Worm (Caenorhabditis elegans) whole organism, early embryonic: Measurements from ENCODE around the gene C16D9.3.

ENCODE experiments used
- B0310.2 ChIP-seq: sonication (generic microtip); optimal IDR thresholded peaks from 2 replicates; lab custom pipeline; 2016; ENCODE audit warnings: mild to moderate bottlenecking, missing genetic modification characterization, missing compliant biosample characterization
- F13C5.2 ChIP-seq: sonication (generic microtip); optimal IDR thresholded peaks from 2 replicates; lab custom pipeline; 2017; ENCODE audit warnings: mild to moderate bottlenecking, missing genetic modification characterization, inconsistent platforms, missing compliant biosample characterization
- ama-1 ChIP-seq: fragments of 150-350 bp; optimal IDR thresholded peaks from 2 replicates; lab custom pipeline; 2014
- ceh-13 ChIP-seq: fragments of 200-800 bp; sonication (Bioruptor generic); optimal IDR thresholded peaks from 2 replicates; lab custom pipeline; 2018; ENCODE audit warnings: mild to moderate bottlenecking, missing genetic modification characterization, missing compliant biosample characterization
- ceh-36 ChIP-seq: sonication (generic microtip); optimal IDR thresholded peaks from 2 replicates; lab custom pipeline; 2016; ENCODE audit warnings: missing genetic modification characterization, inconsistent platforms, missing compliant biosample characterization
- ets-7 ChIP-seq: sonication (generic microtip); optimal IDR thresholded peaks from 2 replicates; lab custom pipeline; 2016; ENCODE audit warnings: missing genotype, missing genetic modification characterization, missing compliant biosample characterization
- flt-1 ChIP-seq: fragments of 200-800 bp; sonication (Bioruptor generic); IDR thresholded peaks from 2 replicates; pipeline ENCODE4 v1.3.6; 2022; ENCODE audit warnings: missing genetic modification characterization, missing compliant biosample characterization
- hmbx-1 ChIP-seq: sonication (generic microtip); optimal IDR thresholded peaks from 2 replicates; lab custom pipeline; 2016; ENCODE audit warnings: mild to moderate bottlenecking, missing genetic modification characterization, missing compliant biosample characterization
- pes-1 ChIP-seq: fragments of 200-800 bp; sonication (Bioruptor generic); IDR thresholded peaks from 2 replicates; pipeline ENCODE4 v1.3.6; 2022; ENCODE audit warnings: missing genetic modification reagents, missing genetic modification characterization, missing compliant biosample characterization
- scrt-1 ChIP-seq: fragments of 200-800 bp; sonication (Bioruptor generic); IDR thresholded peaks from 2 replicates; pipeline ENCODE4 v1.3.6; 2022; ENCODE audit warnings: missing genetic modification characterization, missing compliant biosample characterization
- tbx-11 ChIP-seq: fragments of 200-800 bp; sonication (Bioruptor generic); IDR thresholded peaks from 2 replicates; pipeline ENCODE4 v1.3.6; 2022; ENCODE audit warnings: missing genetic modification characterization, missing compliant biosample characterization
- tbx-37 ChIP-seq: fragments of 200-800 bp; sonication (Bioruptor generic); conservative IDR thresholded peaks from 2 replicates; pipeline ENCODE4 v1.3.6; 2022; ENCODE audit warnings: missing genetic modification reagents, missing genetic modification characterization, missing compliant biosample characterization

ce11 chrV:8247311-8248105, 7.7 kb upstream of the C16D9.3 start:
- no peak for TF ChIP-seq hmbx-1
- no peak for TF ChIP-seq B0310.2 (tag; lab: Kevin White, UChicago)
- no peak for TF ChIP-seq ets-7 (tag; lab: Kevin White, UChicago)
- no peak for TF ChIP-seq F13C5.2
- no peak for TF ChIP-seq tbx-11
- TF ChIP-seq ceh-13 (GFP tag; lab: Kevin White, UChicago) = no peak
- TF ChIP-seq ama-1 = peak; percentile 48
- TF ChIP-seq ceh-36 (tag; lab: Kevin White, UChicago) = no peak
- TF ChIP-seq scrt-1 (GFP tag; lab: Robert Waterston, UW) = no peak
- TF ChIP-seq tbx-37 (GFP tag; lab: Robert Waterston, UW) = no peak
- no peak for TF ChIP-seq flt-1 (GFP tag; lab: Robert Waterston, UW)
- TF ChIP-seq pes-1 (GFP tag; lab: Robert Waterston, UW) = no peak
